Fruit fly (Drosophila melanogaster): ENCODE measurements around the gene CG33664.
"Not testable (repeated sequence)": the region's sequence is repeated elsewhere in the genome, so short reads cannot be mapped to it uniquely, and the experiment has no call there.

CG33664 gene

dm6 chrX:6400000-6400399, 16.0 kb downstream of the CG33664 start, which contains the start of gene CG33669:
Gene CG33669 (minus strand): TSS chrX:6400100.
- TF ChIP-seq CG17801 (GFP tag; optimal IDR thresholded peaks at IDR 0.05; ENCODE audit: partially characterized antibody), result not testable (repeated sequence)

- not testable (repeated sequence) for TF ChIP-seq CG17801 (GFP tag; optimal IDR thresholded peaks at IDR 0.05; ENCODE audit: partially characterized antibody)
Observed at dm6 chrX:6419334-6419733, 35.3 kb downstream of the CG33664 start, which contains the start of gene CG33668. Gene CG33668 (minus strand): TSS chrX:6419434.

Data from ovary, adult (tissue).